Worm (Caenorhabditis elegans) whole organism, midembryonic: ENCODE measurements around the gene C36E8.6.

Experiments used
- flt-1 ChIP-seq: fragments of 200-800 bp; sonication (Bioruptor generic); IDR thresholded peaks from 2 replicates; pipeline ENCODE4 v1.3.6; 2022; ENCODE audit warnings: missing genetic modification characterization, missing compliant biosample characterization
- klf-2 ChIP-seq: fragments of 200-800 bp; sonication (Bioruptor generic); conservative IDR thresholded peaks from 2 replicates; pipeline ENCODE4 v1.3.6; 2022; ENCODE audit warnings: missing genetic modification reagents, missing genetic modification characterization, missing compliant biosample characterization
- tab-1 ChIP-seq: fragments of 200-800 bp; sonication (Bioruptor generic); IDR thresholded peaks from 2 replicates; pipeline ENCODE4 v1.3.6; 2022; ENCODE audit warnings: missing genetic modification characterization, missing compliant biosample characterization

ce11 chrIII:3954220-3954619 is 33.6 kb upstream of the C36E8.6 start:
- TF ChIP-seq tab-1 = no peak
- no peak for TF ChIP-seq flt-1
- no peak for TF ChIP-seq klf-2 (GFP tag; lab: Robert Waterston, UW)
